Worm (Caenorhabditis elegans) whole organism, mixed stage, embryonic: ENCODE measurements around the gene unc-60.

Experiments used
- M03D4.4 ChIP-seq: sonication (generic microtip); optimal IDR thresholded peaks from 2 replicates; lab custom pipeline; 2017; ENCODE audit warnings: mild to moderate bottlenecking, missing genetic modification characterization, missing compliant biosample characterization
- bed-3 ChIP-seq: fragments of 200-800 bp; sonication (Bioruptor generic); optimal IDR thresholded peaks from 3 replicates; lab custom pipeline; 2018; ENCODE audit warnings: mild to moderate bottlenecking, missing genetic modification characterization, moderate library complexity, missing compliant biosample characterization
- blmp-1 ChIP-seq: fragments of 150-350 bp; optimal IDR thresholded peaks from 2 replicates; lab custom pipeline; 2014; ENCODE audit warnings: missing biosample characterization, missing genetic modification characterization
- ceh-39 ChIP-seq: fragments of 150-350 bp; optimal IDR thresholded peaks from 2 replicates; lab custom pipeline; 2014; ENCODE audit warnings: missing biosample characterization, missing genetic modification characterization
- ceh-43 ChIP-seq: fragments of 200-800 bp; sonication (Bioruptor generic); optimal IDR thresholded peaks from 2 replicates; lab custom pipeline; 2018; ENCODE audit warnings: mild to moderate bottlenecking, missing genetic modification characterization, moderate library complexity, missing compliant biosample characterization
- ceh-83 ChIP-seq: fragments of 200-800 bp; sonication (Bioruptor generic); optimal IDR thresholded peaks from 2 replicates; lab custom pipeline; 2018; ENCODE audit warnings: mild to moderate bottlenecking, missing genetic modification characterization, missing compliant biosample characterization
- ces-1 ChIP-seq: fragments of 150-350 bp; optimal IDR thresholded peaks from 2 replicates; lab custom pipeline; 2014; ENCODE audit warnings: missing biosample characterization, missing genetic modification reagents, missing genetic modification characterization
- cnd-1 ChIP-seq: fragments of 200-800 bp; sonication (Bioruptor generic); optimal IDR thresholded peaks from 2 replicates; lab custom pipeline; 2018; ENCODE audit warnings: mild to moderate bottlenecking, missing genetic modification characterization, missing compliant biosample characterization
- drap-1 ChIP-seq: fragments of 200-800 bp; sonication (Bioruptor generic); optimal IDR thresholded peaks from 3 replicates; lab custom pipeline; 2018; ENCODE audit warnings: mild to moderate bottlenecking, missing genetic modification characterization, missing compliant biosample characterization
- elt-1 ChIP-seq: sonication (generic microtip); optimal IDR thresholded peaks from 2 replicates; lab custom pipeline; 2017; ENCODE audit warnings: missing genetic modification characterization, mild to moderate bottlenecking, missing compliant biosample characterization, antibody characterized with exemption, moderate library complexity, borderline replicate concordance; ENCODE audit not compliant: insufficient read depth
- hlh-1 ChIP-seq: fragments of 150-350 bp; optimal IDR thresholded peaks from 2 replicates; lab custom pipeline; 2014; ENCODE audit warnings: missing biosample characterization, missing genetic modification reagents, missing genetic modification characterization
- lin-32 ChIP-seq: fragments of 200-800 bp; sonication (Bioruptor generic); optimal IDR thresholded peaks from 2 replicates; lab custom pipeline; 2018; ENCODE audit warnings: mild to moderate bottlenecking, missing genetic modification characterization, missing compliant biosample characterization
- lsy-2 ChIP-seq: fragments of 150-350 bp; optimal IDR thresholded peaks from 2 replicates; lab custom pipeline; 2014; ENCODE audit warnings: missing biosample characterization, missing genetic modification characterization
- mab-5 ChIP-seq: fragments of 150-350 bp; optimal IDR thresholded peaks from 2 replicates; lab custom pipeline; 2014; ENCODE audit warnings: missing biosample characterization, missing genetic modification characterization
- mep-1 ChIP-seq: fragments of 150-350 bp; optimal IDR thresholded peaks from 2 replicates; lab custom pipeline; 2017; ENCODE audit warnings: missing biosample characterization, missing genetic modification reagents, missing genetic modification characterization, inconsistent platforms
- mls-2 ChIP-seq: sonication (generic microtip); optimal IDR thresholded peaks from 2 replicates; lab custom pipeline; 2016; ENCODE audit warnings: mild to moderate bottlenecking, missing genetic modification characterization, moderate library complexity, missing compliant biosample characterization
- nhr-12 ChIP-seq: fragments of 150-350 bp; optimal IDR thresholded peaks from 2 replicates; lab custom pipeline; 2014; ENCODE audit warnings: missing biosample characterization, missing genetic modification characterization
- nhr-237 ChIP-seq: fragments of 150-350 bp; optimal IDR thresholded peaks from 2 replicates; lab custom pipeline; 2014; ENCODE audit warnings: missing biosample characterization, missing genetic modification characterization
- nhr-28 ChIP-seq: fragments of 150-350 bp; optimal IDR thresholded peaks from 2 replicates; lab custom pipeline; 2014; ENCODE audit warnings: missing biosample characterization, missing genetic modification characterization
- nhr-76 ChIP-seq: sonication (generic microtip); optimal IDR thresholded peaks from 2 replicates; lab custom pipeline; 2017; ENCODE audit warnings: missing biosample characterization, missing genetic modification characterization
- pha-4 ChIP-seq: fragments of 150-350 bp; optimal IDR thresholded peaks from 2 replicates; lab custom pipeline; 2018; ENCODE audit warnings: missing biosample characterization, missing genetic modification reagents, missing genetic modification characterization
- sem-2 ChIP-seq: fragments of 200-800 bp; sonication (Bioruptor generic); optimal IDR thresholded peaks from 2 replicates; lab custom pipeline; 2018; ENCODE audit warnings: mild to moderate bottlenecking, missing genetic modification characterization, missing compliant biosample characterization
- sptf-1 ChIP-seq: sonication (generic microtip); optimal IDR thresholded peaks from 2 replicates; lab custom pipeline; 2017; ENCODE audit warnings: mild to moderate bottlenecking, missing genetic modification characterization, moderate library complexity, missing compliant biosample characterization
- tbx-8 ChIP-seq: fragments of 200-800 bp; sonication (Bioruptor generic); optimal IDR thresholded peaks from 2 replicates; lab custom pipeline; 2018; ENCODE audit warnings: mild to moderate bottlenecking, missing genetic modification characterization, moderate library complexity, missing compliant biosample characterization
- unc-120 ChIP-seq: sonication (generic microtip); optimal IDR thresholded peaks from 2 replicates; lab custom pipeline; 2017; ENCODE audit warnings: missing genetic modification characterization, missing compliant biosample characterization; ENCODE audit not compliant: poor library complexity, severe bottlenecking
- unc-39 ChIP-seq: fragments of 150-350 bp; optimal IDR thresholded peaks from 2 replicates; lab custom pipeline; 2014; ENCODE audit warnings: missing biosample characterization, missing genetic modification characterization
- unc-62 ChIP-seq: fragments of 150-350 bp; optimal IDR thresholded peaks from 2 replicates; lab custom pipeline; 2014; ENCODE audit warnings: missing biosample characterization, missing genetic modification reagents, missing genetic modification characterization
- zip-8 ChIP-seq: fragments of 150-350 bp; optimal IDR thresholded peaks from 2 replicates; lab custom pipeline; 2014; ENCODE audit warnings: missing biosample characterization, missing genetic modification characterization
- ztf-11 ChIP-seq: fragments of 150-350 bp; optimal IDR thresholded peaks from 2 replicates; lab custom pipeline; 2014; ENCODE audit warnings: missing biosample characterization, missing genetic modification characterization

unc-60 gene

DNA sequence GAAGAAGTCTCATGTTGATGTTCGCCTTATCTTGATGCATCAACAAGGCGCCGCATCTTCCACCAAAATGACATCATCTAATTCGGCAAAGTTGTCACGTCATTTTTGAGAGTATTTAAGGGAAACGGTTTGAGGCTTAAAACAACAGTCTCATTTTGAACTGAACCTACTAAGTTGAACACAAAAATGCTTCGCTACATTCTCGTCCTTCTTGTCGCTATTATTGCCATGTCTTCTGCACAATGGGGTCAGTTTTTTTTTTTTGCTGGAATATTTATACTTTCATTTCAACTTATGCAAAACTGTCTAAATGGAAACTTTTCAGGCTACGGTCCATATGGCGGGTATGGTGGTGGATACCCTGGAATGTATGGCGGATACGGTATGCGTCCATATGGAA, 27.8 kb upstream of the unc-60 start, which contains the start of gene cnc-4:
Gene cnc-4 (plus strand): TSS at position 117 of the 400 bp plus-strand sequence.
- TF ChIP-seq ceh-39 = no peak
- no peak for TF ChIP-seq ces-1
- TF ChIP-seq ztf-11 (tag; lab: Kevin White, UChicago) = no peak
- TF ChIP-seq unc-39 = no peak
- TF ChIP-seq pha-4 (tag; lab: Kevin White, UChicago) = no peak
- no peak for TF ChIP-seq nhr-12 (tag; lab: Kevin White, UChicago)
- no peak for TF ChIP-seq zip-8 (tag; lab: Kevin White, UChicago)
- no peak for TF ChIP-seq unc-120
- no peak for TF ChIP-seq elt-1 (tag; lab: Kevin White, UChicago)
- TF ChIP-seq blmp-1 = no peak
- TF ChIP-seq bed-3 (GFP tag; lab: Kevin White, UChicago) = no peak

DNA sequence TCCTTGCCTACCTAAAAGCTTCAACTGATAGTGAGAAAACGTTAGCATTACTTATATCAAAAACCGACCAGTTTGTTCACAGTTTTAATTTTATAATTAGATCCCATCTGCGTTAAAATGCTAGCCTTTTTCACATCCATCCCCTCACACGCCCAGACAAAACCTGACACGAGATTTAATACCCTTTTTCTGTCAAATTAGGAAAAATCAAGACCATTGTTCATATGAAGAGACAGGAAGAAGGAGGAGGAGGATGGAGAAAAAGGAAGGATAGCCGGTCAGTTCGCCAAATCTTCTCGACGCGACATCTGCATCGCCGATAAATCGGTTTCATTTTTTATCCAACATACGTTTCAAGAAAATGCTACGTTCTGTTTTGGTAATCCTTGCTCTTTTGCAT, 27.2 kb upstream of the unc-60 start, which contains the start of gene cnc-3:
Gene cnc-3 (plus strand): TSS at position 281 of the 400 bp plus-strand sequence.
- no peak for TF ChIP-seq unc-39
- no peak for TF ChIP-seq ceh-39
- TF ChIP-seq unc-120 = no peak
- TF ChIP-seq nhr-76 (tag; lab: Kevin White, UChicago) = no peak
- no peak for TF ChIP-seq sem-2

DNA sequence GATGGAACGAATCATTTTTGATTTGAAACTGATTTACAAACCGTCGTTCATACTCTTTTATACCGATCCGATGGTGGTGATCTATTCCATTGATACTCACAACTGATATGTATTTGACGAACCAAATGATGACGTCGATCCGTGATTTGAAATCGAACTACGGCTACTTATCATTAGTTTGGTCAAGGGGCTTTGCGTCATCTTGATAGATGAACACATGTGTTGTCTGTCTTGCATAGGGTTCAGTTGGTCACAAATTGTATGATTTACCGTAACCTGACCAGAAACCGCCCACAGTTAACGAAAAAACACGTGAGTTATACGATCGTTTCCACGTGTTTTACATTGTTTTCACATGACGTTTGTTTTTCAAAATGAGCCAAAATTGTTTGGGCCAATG, 24.7 kb upstream of the unc-60 start, which contains the start of gene cnc-2:
Gene cnc-2 (minus strand): TSS at position 24 of the 400 bp plus-strand sequence.
- TF ChIP-seq mls-2 (tag; lab: Kevin White, UChicago) (no peak), lsy-2 (tag; lab: Kevin White, UChicago) (no peak), pha-4 (tag; lab: Kevin White, UChicago) (no peak), nhr-76 (tag; lab: Kevin White, UChicago) (no peak), sptf-1 (tag; lab: Kevin White, UChicago) (no peak), mab-5 (tag; lab: Kevin White, UChicago) (no peak), mep-1 (tag; lab: Kevin White, UChicago) (no peak), hlh-1 (tag; lab: Kevin White, UChicago) (no peak), unc-120 (no peak), ztf-11 (tag; lab: Kevin White, UChicago) (no peak), ceh-83 (GFP tag; lab: Kevin White, UChicago) (no peak), nhr-28 (tag; lab: Kevin White, UChicago) (no peak), ceh-39 (no peak), bed-3 (GFP tag; lab: Kevin White, UChicago) (no peak)
- TF ChIP-seq, all 35 proteins: peak for 0

DNA sequence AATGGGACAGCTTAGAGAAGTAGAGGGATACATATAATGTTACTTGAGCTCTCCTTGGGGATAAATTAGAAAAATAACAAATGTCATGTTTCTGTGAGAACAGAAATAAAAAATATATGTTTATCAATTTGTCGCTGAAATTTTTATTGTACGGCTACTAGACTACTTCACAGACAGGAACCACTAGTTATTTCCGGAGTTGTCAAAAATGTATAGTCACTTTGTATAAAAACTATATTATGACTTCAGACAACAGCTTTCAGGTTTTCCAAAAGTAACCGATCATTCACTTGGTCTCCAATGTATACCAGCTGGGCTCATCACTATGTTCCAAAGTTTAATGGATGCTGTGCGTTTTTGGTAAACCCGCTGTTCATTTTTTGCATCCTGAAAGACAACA, 23.6 kb upstream of the unc-60 start, which contains the start of gene srj-23:
Gene srj-23 (plus strand): TSS at position 301 of the 400 bp plus-strand sequence.
- TF ChIP-seq unc-120 = no peak
- TF ChIP-seq ceh-83 (GFP tag; lab: Kevin White, UChicago) = no peak
- no peak for TF ChIP-seq unc-62 (GFP tag; lab: Kevin White, UChicago)
- no peak for TF ChIP-seq ceh-43 (GFP tag; lab: Kevin White, UChicago)
- no peak for TF ChIP-seq tbx-8 (GFP tag; lab: Kevin White, UChicago)
- TF ChIP-seq cnd-1 = no peak

ce11 chrV:1454762-1455161, 20.1 kb upstream of the unc-60 start, which contains the start of gene chil-14:
chil-14 (plus strand) TSS chrV:1455062.
- no peak for TF ChIP-seq unc-120
- TF ChIP-seq unc-62 (GFP tag; lab: Kevin White, UChicago) = no peak

DNA sequence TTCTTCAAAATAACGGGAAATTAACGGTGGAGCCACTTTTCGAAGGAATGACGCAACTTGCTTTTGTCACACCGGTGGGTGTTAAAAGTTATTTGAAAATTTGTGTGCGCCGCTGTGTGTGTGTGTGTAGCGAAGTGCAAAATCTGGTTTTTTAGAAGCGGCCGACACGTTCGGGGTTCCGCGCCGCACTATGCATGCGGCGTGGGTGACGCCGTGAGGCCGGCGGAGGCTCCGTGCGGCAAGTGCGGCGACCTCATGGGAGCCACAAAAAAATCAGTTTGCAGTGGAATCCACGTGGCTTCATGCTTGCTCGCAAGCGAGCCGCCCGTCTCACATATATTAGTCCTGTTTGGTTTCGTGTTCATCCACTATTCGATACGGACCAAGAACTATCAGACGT, 19.6 kb upstream of the unc-60 start:
- TF ChIP-seq nhr-12 (tag; lab: Kevin White, UChicago) = no peak

ce11 chrV:1456614-1457013, 18.3 kb upstream of the unc-60 start:
- TF ChIP-seq M03D4.4 (tag; lab: Kevin White, UChicago) = no peak
- TF ChIP-seq drap-1 (GFP tag; lab: Kevin White, UChicago) = no peak
- no peak for TF ChIP-seq unc-39
- no peak for TF ChIP-seq lin-32 (GFP tag; lab: Kevin White, UChicago)
- TF ChIP-seq blmp-1 = no peak
- TF ChIP-seq nhr-237 (tag; lab: Kevin White, UChicago) = no peak
- TF ChIP-seq ztf-11 (tag; lab: Kevin White, UChicago) = no peak
